Worm (Caenorhabditis elegans): ENCODE data around the gene clec-48.

- TF ChIP-seq ceh-9 (tag; optimal IDR thresholded peaks at IDR 0.05) = no peak
- TF ChIP-seq fkh-10 (GFP tag; optimal IDR thresholded peaks at IDR 0.05) = no peak
- no peak for TF ChIP-seq R02D3.7 (tag; optimal IDR thresholded peaks at IDR 0.05)
- no peak for TF ChIP-seq unc-62 (GFP tag; optimal IDR thresholded peaks at IDR 0.05)
- no peak for TF ChIP-seq ceh-28 (tag; optimal IDR thresholded peaks at IDR 0.05)
- TF ChIP-seq zag-1 (tag; optimal IDR thresholded peaks at IDR 0.05) = no peak
- TF ChIP-seq ama-1 (optimal IDR thresholded peaks at IDR 0.05) = no peak
Measured at ce11 chrV:18168266-18168665, 10.4 kb downstream of the clec-48 start, which contains the start of gene C14A6.7.
